Fruit fly (Drosophila melanogaster) whole organism, embryonic: ENCODE data around the gene CG43094.

Source experiments
- BEAF-32 ChIP-seq: fragments of 200-800 bp; sonication (Bioruptor generic); optimal IDR thresholded peaks from 3 replicates; lab custom pipeline; 2017; ENCODE audit warnings: missing biosample characterization, missing genetic modification characterization, mild to moderate bottlenecking, moderate library complexity, missing genetic modification reagents
- Bgb ChIP-seq: fragments of 200-800 bp; sonication (Bioruptor generic); IDR thresholded peaks from 2 replicates; pipeline ENCODE4 v1.3.6; 2022; ENCODE audit warnings: missing biosample characterization, missing genetic modification characterization; ENCODE audit not compliant: partially characterized antibody
- C15 ChIP-seq: fragments of 200-800 bp; sonication (Bioruptor generic); IDR thresholded peaks from 3 replicates; pipeline ENCODE4 v1.3.6; 2022; ENCODE audit warnings: missing biosample characterization, missing genetic modification characterization
- CG10267 ChIP-seq: fragments of 200-800 bp; sonication (Bioruptor generic); optimal IDR thresholded peaks from 2 replicates; lab custom pipeline; 2018; ENCODE audit warnings: missing biosample characterization, mild to moderate bottlenecking, missing genetic modification characterization, moderate library complexity
- CG11247 ChIP-seq: fragments of 200-800 bp; sonication (Bioruptor generic); IDR thresholded peaks from 2 replicates; pipeline ENCODE4 v1.3.6; 2022; ENCODE audit warnings: missing biosample characterization, missing genetic modification characterization
- CG11456 ChIP-seq: fragments of 200-800 bp; sonication (Bioruptor generic); IDR thresholded peaks from 3 replicates; pipeline ENCODE4 v1.3.6; 2022; ENCODE audit warnings: missing biosample characterization, missing genetic modification characterization
- CG12219 ChIP-seq: fragments of 200-800 bp; sonication (Bioruptor generic); optimal IDR thresholded peaks from 3 replicates; lab custom pipeline; 2018; ENCODE audit warnings: missing biosample characterization, mild to moderate bottlenecking, missing genetic modification characterization
- CG12942 ChIP-seq: fragments of 200-800 bp; sonication (Bioruptor generic); optimal IDR thresholded peaks from 3 replicates; lab custom pipeline; 2016; ENCODE audit warnings: missing biosample characterization, missing genetic modification characterization
- CG13424 ChIP-seq: fragments of 200-800 bp; sonication (Bioruptor generic); optimal IDR thresholded peaks from 2 replicates; lab custom pipeline; 2019; ENCODE audit warnings: missing biosample characterization, mild to moderate bottlenecking, missing genetic modification characterization, moderate library complexity
- CG16813 ChIP-seq: fragments of 200-800 bp; sonication (Bioruptor generic); IDR thresholded peaks from 3 replicates; pipeline ENCODE4 v1.3.6; 2022; ENCODE audit warnings: missing biosample characterization, missing genetic modification characterization; ENCODE audit not compliant: partially characterized antibody
- CG17912 ChIP-seq: fragments of 200-800 bp; sonication (Bioruptor generic); optimal IDR thresholded peaks from 2 replicates; lab custom pipeline; 2018; ENCODE audit warnings: missing biosample characterization, mild to moderate bottlenecking, missing genetic modification characterization
- CG18476 ChIP-seq: fragments of 200-800 bp; sonication (Bioruptor generic); optimal IDR thresholded peaks from 2 replicates; lab custom pipeline; 2016; ENCODE audit warnings: missing biosample characterization, mild to moderate bottlenecking, missing genetic modification characterization
- CG2199 ChIP-seq: fragments of 200-800 bp; sonication (Bioruptor generic); IDR thresholded peaks from 3 replicates; pipeline ENCODE4 v1.3.6; 2022; ENCODE audit warnings: missing biosample characterization, missing genetic modification characterization
- CG2712 ChIP-seq: fragments of 200-800 bp; optimal IDR thresholded peaks from 3 replicates; lab custom pipeline; 2019; ENCODE audit warnings: missing biosample characterization, mild to moderate bottlenecking, missing genetic modification characterization, moderate library complexity
- CG33557 ChIP-seq: fragments of 200-800 bp; sonication (Bioruptor generic); optimal IDR thresholded peaks from 2 replicates; lab custom pipeline; 2019; ENCODE audit warnings: missing biosample characterization, mild to moderate bottlenecking, missing genetic modification characterization, moderate library complexity
- CG4282 ChIP-seq: fragments of 200-800 bp; sonication (Bioruptor generic); optimal IDR thresholded peaks from 2 replicates; lab custom pipeline; 2016; ENCODE audit warnings: missing biosample characterization, missing genetic modification characterization
- CG6791 ChIP-seq: fragments of 200-800 bp; sonication (Bioruptor generic); IDR thresholded peaks from 3 replicates; pipeline ENCODE4 v1.3.6; 2022; ENCODE audit warnings: missing biosample characterization, missing genetic modification characterization; ENCODE audit not compliant: partially characterized antibody
- CG7839 ChIP-seq: fragments of 200-800 bp; sonication (Bioruptor generic); optimal IDR thresholded peaks from 3 replicates; lab custom pipeline; 2018; ENCODE audit warnings: missing biosample characterization, mild to moderate bottlenecking, missing genetic modification characterization, moderate library complexity
- CG7928 ChIP-seq: fragments of 200-800 bp; sonication (Bioruptor generic); optimal IDR thresholded peaks from 2 replicates; lab custom pipeline; 2017; ENCODE audit warnings: missing biosample characterization, mild to moderate bottlenecking, missing genetic modification characterization
- CTCF ChIP-seq: fragments of 200-800 bp; sonication (Bioruptor generic); optimal IDR thresholded peaks from 2 replicates; lab custom pipeline; 2017; ENCODE audit warnings: missing biosample characterization, mild to moderate bottlenecking, missing genetic modification characterization, moderate library complexity
- Deaf1 ChIP-seq: fragments of 200-800 bp; optimal IDR thresholded peaks from 3 replicates; lab custom pipeline; 2019; ENCODE audit warnings: missing biosample characterization, mild to moderate bottlenecking, missing genetic modification characterization, moderate library complexity
- Dek ChIP-seq: fragments of 200-800 bp; sonication (Bioruptor generic); optimal IDR thresholded peaks from 3 replicates; lab custom pipeline; 2019; ENCODE audit warnings: missing biosample characterization, mild to moderate bottlenecking, missing genetic modification characterization, moderate library complexity
- Ets65A ChIP-seq: fragments of 200-800 bp; sonication (Bioruptor generic); peaks from one replicate; lab custom pipeline; 2016; ENCODE audit warnings: missing biosample characterization, missing genetic modification characterization
- GATAe ChIP-seq: fragments of 200-800 bp; sonication (Bioruptor generic); conservative IDR thresholded peaks from 2 replicates; pipeline ENCODE4 v1.3.6; 2022; ENCODE audit warnings: missing biosample characterization, missing genetic modification characterization
- HLH4C ChIP-seq: fragments of 200-800 bp; sonication (Bioruptor generic); IDR thresholded peaks from 3 replicates; pipeline ENCODE4 v1.3.6; 2022; ENCODE audit warnings: missing biosample characterization, missing genetic modification characterization; ENCODE audit not compliant: partially characterized antibody
- HmgZ ChIP-seq: fragments of 200-800 bp; sonication (Bioruptor generic); optimal IDR thresholded peaks from 2 replicates; lab custom pipeline; 2018; ENCODE audit warnings: missing biosample characterization, mild to moderate bottlenecking, missing genetic modification characterization
- Jarid2 ChIP-seq: fragments of 200-800 bp; sonication (Bioruptor generic); optimal IDR thresholded peaks from 3 replicates; lab custom pipeline; 2017; ENCODE audit warnings: mild to moderate bottlenecking, missing biosample characterization, missing genetic modification reagents, missing genetic modification characterization
- Oli ChIP-seq: fragments of 200-800 bp; sonication (Bioruptor generic); optimal IDR thresholded peaks from 2 replicates; lab custom pipeline; 2018; ENCODE audit warnings: missing biosample characterization, mild to moderate bottlenecking, missing genetic modification characterization, moderate library complexity
- Scr ChIP-seq: fragments of 200-800 bp; sonication (Bioruptor generic); IDR thresholded peaks from 2 replicates; pipeline ENCODE4 v1.3.6; 2022; ENCODE audit warnings: missing biosample characterization, missing genetic modification characterization; ENCODE audit not compliant: partially characterized antibody
- Sin3A ChIP-seq: fragments of >200 bp; optimal IDR thresholded peaks from 2 replicates; lab custom pipeline; 2018
- Ssrp ChIP-seq: fragments of 200-800 bp; sonication (Bioruptor generic); optimal IDR thresholded peaks from 2 replicates; lab custom pipeline; 2018; ENCODE audit warnings: missing biosample characterization, mild to moderate bottlenecking, missing genetic modification characterization, moderate library complexity
- TFAM ChIP-seq: fragments of 200-800 bp; sonication (Bioruptor generic); optimal IDR thresholded peaks from 2 replicates; lab custom pipeline; 2017; ENCODE audit warnings: missing biosample characterization, missing genetic modification characterization, inconsistent platforms
- Tbp ChIP-seq: fragments of >200 bp; optimal IDR thresholded peaks from 2 replicates; lab custom pipeline; 2018; ENCODE audit warnings: missing biosample characterization, missing genetic modification characterization
- YL-1 ChIP-seq: fragments of 200-800 bp; sonication (Bioruptor generic); optimal IDR thresholded peaks from 3 replicates; lab custom pipeline; 2017; ENCODE audit warnings: missing biosample characterization, mild to moderate bottlenecking, missing genetic modification characterization
- amos ChIP-seq: fragments of 200-800 bp; sonication (Bioruptor generic); IDR thresholded peaks from 2 replicates; pipeline ENCODE4 v1.3.6; 2022; ENCODE audit warnings: missing biosample characterization, missing genetic modification characterization; ENCODE audit not compliant: partially characterized antibody
- cad ChIP-seq: fragments of >200 bp; optimal IDR thresholded peaks from 2 replicates; lab custom pipeline; 2017; ENCODE audit warnings: missing biosample characterization, missing genetic modification characterization
- cwo ChIP-seq: fragments of 200-800 bp; sonication (Bioruptor generic); optimal IDR thresholded peaks from 3 replicates; lab custom pipeline; 2017; ENCODE audit warnings: missing biosample characterization, missing genetic modification characterization, mild to moderate bottlenecking, moderate library complexity, missing genetic modification reagents
- dm ChIP-seq: fragments of 200-800 bp; sonication (Bioruptor generic); optimal IDR thresholded peaks from 3 replicates; lab custom pipeline; 2016; ENCODE audit warnings: missing biosample characterization, missing genetic modification characterization
- dpn ChIP-seq, 2 experiments: fragments of 200-800 bp; sonication (Bioruptor generic); optimal IDR thresholded peaks; 3 replicates each; lab custom pipeline; 2016; ENCODE audit warnings: missing biosample characterization in 2 of 2, missing genetic modification characterization in 2 of 2
- ewg ChIP-seq: fragments of 200-800 bp; sonication (Bioruptor generic); optimal IDR thresholded peaks from 3 replicates; lab custom pipeline; 2017; ENCODE audit warnings: mild to moderate bottlenecking, missing biosample characterization, missing genetic modification reagents, missing genetic modification characterization
- ftz-f1 ChIP-seq: fragments of 200-800 bp; sonication (Bioruptor generic); optimal IDR thresholded peaks from 2 replicates; lab custom pipeline; 2016; ENCODE audit warnings: missing biosample characterization, missing genetic modification characterization
- gcm ChIP-seq: fragments of 200-800 bp; sonication (Bioruptor generic); optimal IDR thresholded peaks from 2 replicates; lab custom pipeline; 2019; ENCODE audit warnings: missing biosample characterization, mild to moderate bottlenecking, missing genetic modification characterization, moderate library complexity
- grn ChIP-seq: fragments of 200-800 bp; sonication (Bioruptor generic); optimal IDR thresholded peaks from 3 replicates; lab custom pipeline; 2017; ENCODE audit warnings: missing biosample characterization, missing genetic modification characterization
- hb ChIP-seq: fragments of 200-800 bp; sonication (Bioruptor generic); IDR thresholded peaks from 3 replicates; pipeline ENCODE4 v1.3.6; 2022; ENCODE audit warnings: missing biosample characterization, missing genetic modification characterization; ENCODE audit not compliant: partially characterized antibody
- jigr1 ChIP-seq: fragments of 200-800 bp; sonication (Bioruptor generic); IDR thresholded peaks from 3 replicates; pipeline ENCODE4 v1.3.6; 2022; ENCODE audit warnings: missing biosample characterization, missing genetic modification characterization
- ranshi ChIP-seq: fragments of 200-800 bp; sonication (Bioruptor generic); IDR thresholded peaks from 2 replicates; pipeline ENCODE4 v1.3.6; 2022; ENCODE audit warnings: missing biosample characterization, missing genetic modification characterization
- slbo ChIP-seq: fragments of 200-800 bp; sonication (Bioruptor generic); IDR thresholded peaks from 2 replicates; pipeline ENCODE4 v1.3.6; 2022; ENCODE audit warnings: missing biosample characterization, missing genetic modification characterization
- stwl ChIP-seq: fragments of 200-800 bp; sonication (Bioruptor generic); optimal IDR thresholded peaks from 3 replicates; lab custom pipeline; 2018; ENCODE audit warnings: missing biosample characterization, mild to moderate bottlenecking, missing genetic modification characterization, moderate library complexity
- tap ChIP-seq: fragments of 200-800 bp; optimal IDR thresholded peaks from 3 replicates; lab custom pipeline; 2019; ENCODE audit warnings: missing biosample characterization, mild to moderate bottlenecking, missing genetic modification characterization, moderate library complexity
- tx ChIP-seq: fragments of 200-800 bp; sonication (Bioruptor generic); optimal IDR thresholded peaks from 2 replicates; lab custom pipeline; 2016; ENCODE audit warnings: missing biosample characterization, missing genetic modification characterization
- vvl ChIP-seq: fragments of 200-800 bp; sonication (Bioruptor generic); IDR thresholded peaks from 2 replicates; pipeline ENCODE4 v1.3.6; 2022; ENCODE audit warnings: missing biosample characterization, missing genetic modification characterization

Gene CG43094

dm6 chr3R:22793953-22794352 is 23.2 kb upstream of the CG43094 start (continued):
- TF ChIP-seq cwo (GFP tag; lab: Kevin White, UChicago) (no peak), GATAe (GFP tag; lab: Robert Waterston, UW) (no peak), CG18476 (GFP tag; lab: Kevin White, UChicago) (no peak), Jarid2 (peak; percentile 1), ftz-f1 (GFP tag; lab: Kevin White, UChicago) (no peak), C15 (no peak), dpn (GFP tag; optimal IDR thresholded peaks at IDR 0.05; lab: Kevin White, UChicago) (peak in 1 of 2 experiments; percentile 1), grn (peak; percentile 20), CG12219 (GFP tag; lab: Kevin White, UChicago) (no peak), hb (GFP tag; lab: Robert Waterston, UW) (peak; percentile 68; the same call in 2 of the 3 replicates), YL-1 (GFP tag; lab: Kevin White, UChicago) (peak; percentile 3), TFAM (GFP tag; lab: Kevin White, UChicago) (no peak), Ets65A (GFP tag; lab: Kevin White, UChicago) (peak; percentile 39), CG4282 (GFP tag; lab: Kevin White, UChicago) (no peak), Tbp (GFP tag; lab: Kevin White, UChicago) (peak; percentile 84), CG2199 (GFP tag; lab: Robert Waterston, UW) (peak; percentile 96), Deaf1 (no peak), CG13424 (tag; lab: Kevin White, UChicago) (peak; percentile 19), CTCF (GFP tag; lab: Kevin White, UChicago) (peak; percentile 64), HmgZ (tag; lab: Kevin White, UChicago) (peak; percentile 30), Dek (tag; lab: Kevin White, UChicago) (peak; percentile 64), Ssrp (tag; lab: Kevin White, UChicago) (peak; percentile 58), CG33557 (peak; percentile 8), CG12942 (GFP tag; lab: Kevin White, UChicago) (no peak), gcm (GFP tag; lab: Kevin White, UChicago) (no peak), vvl (0 out of 2 replicates have a peak, but pooled peaks have one; percentile 6), CG10267 (tag; lab: Kevin White, UChicago) (no peak), HLH4C (GFP tag; lab: Robert Waterston, UW) (peak; percentile 55; the same call in 1 of the 3 replicates), CG6791 (peak; percentile 71; the same call in 1 of the 3 replicates), CG2712 (tag; lab: Kevin White, UChicago) (peak; percentile 35), slbo (GFP tag; lab: Robert Waterston, UW) (0 out of 2 replicates have a peak, but pooled peaks have one; percentile 13), CG16813 (GFP tag; lab: Robert Waterston, UW) (peak; percentile 60), CG17912 (no peak), CG7928 (GFP tag; lab: Kevin White, UChicago) (no peak), Scr (GFP tag; lab: Robert Waterston, UW) (peak; percentile 53), CG11247 (GFP tag; lab: Robert Waterston, UW) (no peak), CG7839 (tag; lab: Kevin White, UChicago) (peak; percentile 42), stwl (tag; lab: Kevin White, UChicago) (peak; percentile 90), ranshi (GFP tag; lab: Robert Waterston, UW) (no peak), Sin3A (lab: Kevin White, UChicago) (no peak), jigr1 (GFP tag; lab: Robert Waterston, UW) (no peak), Oli (no peak), CG11456 (GFP tag; lab: Robert Waterston, UW) (no peak), BEAF-32 (no peak), ewg (GFP tag; lab: Kevin White, UChicago) (no peak), amos (GFP tag; lab: Robert Waterston, UW) (peak; percentile 64; the same call in 1 of the 2 replicates), Bgb (GFP tag; lab: Robert Waterston, UW) (peak; percentile 73), tx (GFP tag; lab: Kevin White, UChicago) (no peak), dm (GFP tag; lab: Kevin White, UChicago) (no peak), tap (no peak), cad (GFP tag; lab: Kevin White, UChicago) (peak; percentile 97)
